Worm (Caenorhabditis elegans) whole organism, L3 larva: ENCODE data around the gene pqm-1.

ENCODE experiments used
- ceh-82 ChIP-seq: fragments of 150-350 bp; optimal IDR thresholded peaks from 2 replicates; lab custom pipeline; 2014; ENCODE audit warnings: missing biosample characterization, missing genetic modification characterization
- lsy-12 ChIP-seq: sonication (generic microtip); optimal IDR thresholded peaks from 2 replicates; lab custom pipeline; 2016; ENCODE audit warnings: mild to moderate bottlenecking, missing genetic modification characterization, missing compliant biosample characterization
- nhr-28 ChIP-seq: fragments of 150-350 bp; optimal IDR thresholded peaks from 2 replicates; lab custom pipeline; 2014; ENCODE audit warnings: missing biosample characterization, missing genetic modification characterization

DNA sequence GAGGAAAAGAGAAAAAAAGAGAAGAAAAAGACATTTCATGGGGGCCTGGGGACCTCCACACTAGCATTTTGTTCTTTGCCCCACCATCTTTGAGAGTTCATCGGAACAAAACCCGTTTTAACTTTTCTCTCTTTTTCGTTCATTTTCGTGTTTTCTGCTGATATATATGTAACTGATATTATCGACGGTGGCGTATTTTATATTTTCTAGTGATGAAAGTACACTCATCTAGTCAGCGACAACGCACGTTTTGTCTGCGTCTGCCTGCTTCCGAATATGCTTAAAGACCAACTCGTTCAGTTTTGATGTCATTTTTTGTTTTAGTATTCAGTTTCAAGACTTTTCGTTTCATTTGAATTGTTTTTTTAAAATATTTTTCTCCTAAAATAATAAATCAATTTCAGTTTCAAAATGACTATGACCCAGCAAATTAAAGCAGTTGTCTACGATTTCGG is 28.9 kb upstream of the pqm-1 start, which contains the start of gene bigr-1:
- TF ChIP-seq lsy-12 (tag; lab: Kevin White, UChicago) = no peak
- no peak for TF ChIP-seq nhr-28
- TF ChIP-seq ceh-82 = no peak
